Worm (Caenorhabditis elegans) whole organism, young adult: ENCODE measurements around the gene sre-8.

ENCODE experiments used
- B0035.1 ChIP-seq: sonication (generic microtip); optimal IDR thresholded peaks from 2 replicates; lab custom pipeline; 2016; ENCODE audit warnings: missing genetic modification characterization, mild to moderate bottlenecking, missing compliant biosample characterization, missing genotype, missing genetic modification reagents
- D2030.7 ChIP-seq: fragments of 200-800 bp; sonication (Bioruptor generic); IDR thresholded peaks from 2 replicates; pipeline ENCODE4 v1.3.6; 2022; ENCODE audit warnings: missing genetic modification reagents, missing genetic modification characterization, missing compliant biosample characterization
- F49E8.2 ChIP-seq: sonication (generic microtip); optimal IDR thresholded peaks from 3 replicates; lab custom pipeline; 2017; ENCODE audit warnings: missing genetic modification characterization, mild to moderate bottlenecking, missing compliant biosample characterization, antibody characterized with exemption, moderate library complexity; ENCODE audit not compliant: insufficient read depth
- K12H6.12 ChIP-seq: fragments of 200-800 bp; sonication (Bioruptor generic); optimal IDR thresholded peaks from 2 replicates; lab custom pipeline; 2018; ENCODE audit warnings: mild to moderate bottlenecking, missing genetic modification characterization, missing compliant biosample characterization
- Y53F4B.3 ChIP-seq: fragments of 200-800 bp; sonication (Bioruptor generic); IDR thresholded peaks from 2 replicates; pipeline ENCODE4 v1.3.6; 2022; ENCODE audit warnings: missing genetic modification reagents, missing genetic modification characterization, missing compliant biosample characterization
- Y53G8AR.9 ChIP-seq: fragments of 200-800 bp; sonication (Bioruptor generic); conservative IDR thresholded peaks from 2 replicates; pipeline ENCODE4 v1.3.6; 2022; ENCODE audit warnings: missing genetic modification reagents, missing genetic modification characterization, missing compliant biosample characterization
- Y95B8A.8 ChIP-seq: fragments of 200-800 bp; sonication (Bioruptor generic); IDR thresholded peaks from 2 replicates; pipeline ENCODE4 v1.3.6; 2022; ENCODE audit warnings: missing genetic modification reagents, missing genetic modification characterization, missing compliant biosample characterization
- akir-1 ChIP-seq: fragments of 200-800 bp; sonication (Bioruptor generic); optimal IDR thresholded peaks from 2 replicates; lab custom pipeline; 2018; ENCODE audit warnings: mild to moderate bottlenecking, missing genetic modification characterization, moderate library complexity, missing compliant biosample characterization
- aptf-3 ChIP-seq: fragments of 200-800 bp; sonication (Bioruptor generic); IDR thresholded peaks from 2 replicates; pipeline ENCODE4 v1.3.6; 2022; ENCODE audit warnings: missing genetic modification characterization, missing compliant biosample characterization
- atf-7 ChIP-seq: sonication (generic microtip); optimal IDR thresholded peaks from 2 replicates; lab custom pipeline; 2017; ENCODE audit warnings: mild to moderate bottlenecking, missing genetic modification characterization, missing compliant biosample characterization
- attf-3 ChIP-seq: fragments of 200-800 bp; sonication (Bioruptor generic); conservative IDR thresholded peaks from 2 replicates; pipeline ENCODE4 v1.3.6; 2022; ENCODE audit warnings: missing genetic modification reagents, missing genetic modification characterization, missing compliant biosample characterization
- bed-2 ChIP-seq: fragments of 200-800 bp; sonication (Bioruptor generic); IDR thresholded peaks from 2 replicates; pipeline ENCODE4 v1.3.6; 2022; ENCODE audit warnings: missing genetic modification reagents, missing genetic modification characterization, missing compliant biosample characterization
- ccch-3 ChIP-seq: fragments of 200-800 bp; sonication (Bioruptor generic); optimal IDR thresholded peaks from 2 replicates; lab custom pipeline; 2018; ENCODE audit warnings: mild to moderate bottlenecking, missing genetic modification characterization, missing compliant biosample characterization
- cebp-2 ChIP-seq: fragments of 200-800 bp; sonication (Bioruptor generic); IDR thresholded peaks from 2 replicates; pipeline ENCODE4 v1.3.6; 2022; ENCODE audit warnings: missing genetic modification characterization, missing compliant biosample characterization
- ceh-27 ChIP-seq: fragments of 200-800 bp; sonication (Bioruptor generic); optimal IDR thresholded peaks from 2 replicates; lab custom pipeline; 2018; ENCODE audit warnings: mild to moderate bottlenecking, missing genetic modification characterization, moderate library complexity, missing compliant biosample characterization
- ceh-40 ChIP-seq: fragments of 200-800 bp; sonication (Bioruptor generic); IDR thresholded peaks from 2 replicates; pipeline ENCODE4 v1.3.6; 2022; ENCODE audit warnings: missing genetic modification characterization, missing compliant biosample characterization
- ceh-79 ChIP-seq: sonication (generic microtip); optimal IDR thresholded peaks from 2 replicates; lab custom pipeline; 2017; ENCODE audit warnings: mild to moderate bottlenecking, missing genetic modification characterization, missing compliant biosample characterization
- die-1 ChIP-seq: sonication (generic microtip); optimal IDR thresholded peaks from 2 replicates; lab custom pipeline; 2016; ENCODE audit warnings: missing genotype, mild to moderate bottlenecking, missing genetic modification characterization, missing compliant biosample characterization
- dox-1 ChIP-seq: fragments of 200-800 bp; sonication (Bioruptor generic); IDR thresholded peaks from 2 replicates; pipeline ENCODE4 v1.3.6; 2022; ENCODE audit warnings: missing genetic modification reagents, missing genetic modification characterization, missing compliant biosample characterization
- egl-44 ChIP-seq: fragments of 200-800 bp; sonication (Bioruptor generic); IDR thresholded peaks from 2 replicates; pipeline ENCODE4 v1.3.6; 2022; ENCODE audit warnings: missing genetic modification reagents, missing genetic modification characterization, missing compliant biosample characterization
- egrh-3 ChIP-seq: fragments of 200-800 bp; sonication (Bioruptor generic); IDR thresholded peaks from 2 replicates; pipeline ENCODE4 v1.3.6; 2022; ENCODE audit warnings: missing genetic modification reagents, missing genetic modification characterization, missing compliant biosample characterization
- ekl-4 ChIP-seq: fragments of 200-800 bp; sonication (Bioruptor generic); IDR thresholded peaks from 2 replicates; pipeline ENCODE4 v1.3.6; 2022; ENCODE audit warnings: missing genetic modification reagents, missing genetic modification characterization, missing compliant biosample characterization
- gei-17 ChIP-seq: fragments of 200-800 bp; sonication (Bioruptor generic); optimal IDR thresholded peaks from 2 replicates; lab custom pipeline; 2018; ENCODE audit warnings: mild to moderate bottlenecking, missing genetic modification characterization, missing compliant biosample characterization
- hlh-26 ChIP-seq: fragments of 200-800 bp; sonication (Bioruptor generic); conservative IDR thresholded peaks from 2 replicates; pipeline ENCODE4 v1.3.6; 2022; ENCODE audit warnings: missing genetic modification reagents, missing genetic modification characterization, missing compliant biosample characterization
- lag-1 ChIP-seq: fragments of 200-800 bp; sonication (Bioruptor generic); IDR thresholded peaks from 2 replicates; pipeline ENCODE4 v1.3.6; 2022; ENCODE audit warnings: missing genetic modification reagents, missing genetic modification characterization, missing compliant biosample characterization
- lin-26 ChIP-seq: fragments of 200-800 bp; sonication (Bioruptor generic); IDR thresholded peaks from 2 replicates; pipeline ENCODE4 v1.3.6; 2022; ENCODE audit warnings: missing genetic modification reagents, missing genetic modification characterization, missing compliant biosample characterization
- lin-35 ChIP-seq, 3 experiments: fragments of 150-350 bp in 2 of 3; sonication (generic microtip) in 1 of 3; optimal IDR thresholded peaks; 2 replicates each; lab custom pipeline; 2014 to 2018; ENCODE audit warnings: missing biosample characterization in 3 of 3, missing genetic modification characterization in 3 of 3, missing genetic modification reagents in 3 of 3
- madf-3 ChIP-seq: fragments of 200-800 bp; sonication (Bioruptor generic); IDR thresholded peaks from 2 replicates; pipeline ENCODE4 v1.3.6; 2022; ENCODE audit warnings: missing genetic modification reagents, missing genetic modification characterization, missing compliant biosample characterization
- nfyb-1 ChIP-seq: fragments of 200-800 bp; sonication (Bioruptor generic); IDR thresholded peaks from 2 replicates; pipeline ENCODE4 v1.3.6; 2022; ENCODE audit warnings: missing genetic modification reagents, missing genetic modification characterization, missing compliant biosample characterization
- nhr-120 ChIP-seq: fragments of 200-800 bp; sonication (Bioruptor generic); IDR thresholded peaks from 2 replicates; pipeline ENCODE4 v1.3.6; 2022; ENCODE audit warnings: missing genetic modification characterization, missing compliant biosample characterization
- nhr-80 ChIP-seq: sonication (generic microtip); optimal IDR thresholded peaks from 2 replicates; lab custom pipeline; 2016; ENCODE audit warnings: missing genetic modification characterization, missing compliant biosample characterization
- pha-4 ChIP-seq: fragments of 150-350 bp; sonication (generic microtip); optimal IDR thresholded peaks from 2 replicates; lab custom pipeline; 2014; ENCODE audit warnings: missing biosample characterization, missing genetic modification reagents, missing genetic modification characterization
- rec-8 ChIP-seq, 2 experiments: sonication (generic microtip); optimal IDR thresholded peaks; 2 replicates each; lab custom pipeline; 2016; ENCODE audit warnings: mild to moderate bottlenecking in 2 of 2, missing genetic modification characterization in 2 of 2, missing genetic modification reagents in 2 of 2, missing genotype in 2 of 2, missing biosample characterization in 1 of 2, missing compliant biosample characterization in 1 of 2, moderate library complexity in 1 of 2
- snpc-3.4 ChIP-seq: sonication (generic microtip); optimal IDR thresholded peaks from 2 replicates; lab custom pipeline; 2017; ENCODE audit warnings: missing genetic modification characterization, mild to moderate bottlenecking, missing compliant biosample characterization, antibody characterized with exemption, moderate library complexity, missing genotype, missing genetic modification reagents
- sptf-2 ChIP-seq: fragments of 200-800 bp; sonication (Bioruptor generic); optimal IDR thresholded peaks from 2 replicates; lab custom pipeline; 2018; ENCODE audit warnings: mild to moderate bottlenecking, missing genetic modification characterization, missing compliant biosample characterization
- tbp1 ChIP-seq: fragments of 200-800 bp; sonication (Bioruptor generic); optimal IDR thresholded peaks from 2 replicates; lab custom pipeline; 2018; ENCODE audit warnings: mild to moderate bottlenecking, missing genetic modification characterization, missing compliant biosample characterization
- tlf-1 ChIP-seq: fragments of 200-800 bp; sonication (Bioruptor generic); optimal IDR thresholded peaks from 2 replicates; lab custom pipeline; 2018; ENCODE audit warnings: mild to moderate bottlenecking, missing genetic modification characterization, missing compliant biosample characterization
- xnd-1 ChIP-seq: sonication (generic microtip); optimal IDR thresholded peaks from 2 replicates; lab custom pipeline; 2016; ENCODE audit warnings: missing genotype, missing genetic modification reagents, missing genetic modification characterization, missing compliant biosample characterization
- ztf-22 ChIP-seq: fragments of 200-800 bp; sonication (Bioruptor generic); optimal IDR thresholded peaks from 2 replicates; lab custom pipeline; 2018; ENCODE audit warnings: mild to moderate bottlenecking, missing genetic modification characterization, moderate library complexity, missing compliant biosample characterization
- ztf-28 ChIP-seq: fragments of 200-800 bp; sonication (Bioruptor generic); IDR thresholded peaks from 2 replicates; pipeline ENCODE4 v1.3.6; 2022; ENCODE audit warnings: missing genetic modification reagents, missing genetic modification characterization, missing compliant biosample characterization

Gene sre-8

DNA sequence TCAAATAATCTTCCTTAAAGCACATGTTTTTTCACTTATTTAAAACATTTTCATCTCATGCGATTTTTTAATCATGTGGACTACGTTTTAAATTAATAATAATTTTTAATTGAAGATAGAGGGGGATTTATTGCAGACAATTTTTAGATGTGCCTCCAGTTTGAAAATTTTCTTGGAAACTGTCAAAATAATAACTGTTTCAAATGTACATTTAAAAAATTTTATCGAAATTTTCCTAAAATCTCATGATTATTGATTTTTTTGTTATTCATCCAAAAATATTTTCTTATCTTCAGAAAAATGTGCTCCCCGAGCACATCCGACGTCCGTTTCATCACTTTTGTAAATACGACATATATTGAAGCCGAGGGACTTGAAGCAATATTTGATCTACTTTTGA, at the start of gene sre-8:
Gene sre-8, plus strand, starts transcription at position 301 of the 400 bp plus-strand sequence.
- TF ChIP-seq F49E8.2 (tag; lab: Kevin White, UChicago) (no peak), ceh-40 (GFP tag; lab: Robert Waterston, UW) (no peak), ztf-28 (no peak)

DNA sequence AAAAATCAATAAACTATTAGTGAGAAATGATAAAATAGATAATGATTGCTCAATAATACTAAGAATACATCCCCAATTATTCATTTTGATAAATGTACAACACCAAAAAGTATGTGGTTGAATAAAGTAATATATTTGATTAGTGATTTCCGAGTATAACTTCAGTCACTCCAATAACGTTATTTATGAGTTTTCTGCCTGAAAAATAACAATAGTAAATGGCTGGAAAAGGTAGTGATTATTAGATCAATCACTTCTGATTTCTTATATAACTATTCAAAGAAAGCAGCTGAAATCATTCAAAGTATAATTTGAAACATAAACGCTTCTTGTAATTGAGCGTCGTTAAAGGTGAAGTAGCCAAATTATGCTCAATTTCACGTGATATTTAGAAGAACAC, 46.2 kb upstream of the sre-8 start, which contains the start of gene str-230:
Gene str-230, minus strand, starts transcription at position 101 of the 400 bp plus-strand sequence.
- TF ChIP-seq egl-44 (no peak), nhr-120 (no peak), lin-26 (GFP tag; lab: Robert Waterston, UW) (no peak), ceh-27 (GFP tag; lab: Kevin White, UChicago) (no peak), ekl-4 (GFP tag; lab: Robert Waterston, UW) (no peak), ztf-22 (GFP tag; lab: Kevin White, UChicago) (no peak), gei-17 (GFP tag; lab: Kevin White, UChicago) (no peak)

DNA sequence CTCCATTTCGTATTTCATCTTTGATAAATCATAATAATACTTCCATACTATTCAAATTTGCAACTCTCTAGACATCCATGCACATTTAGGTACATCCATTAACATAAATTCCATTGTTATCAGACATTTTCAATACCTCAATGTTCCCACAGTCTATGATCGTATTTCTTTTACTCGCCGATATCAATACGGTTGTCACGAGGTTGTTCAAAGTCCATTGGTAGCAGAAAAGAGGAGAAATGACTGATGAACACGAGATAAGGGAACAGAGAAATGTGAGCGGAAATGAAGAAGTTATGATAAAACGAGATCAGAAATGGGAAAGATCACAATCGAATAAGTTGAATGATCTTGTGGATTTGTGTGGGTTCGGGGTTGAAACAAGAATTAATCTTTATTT, 44.1 kb upstream of the sre-8 start:
- TF ChIP-seq lin-35 (GFP tag; optimal IDR thresholded peaks at IDR 0.05; lab: Kevin White, UChicago) (no peak), Y53G8AR.9 (GFP tag; lab: Robert Waterston, UW) (no peak), egl-44 (0 out of 2 replicates have a peak, but pooled peaks have one; percentile 43), rec-8 (tag; optimal IDR thresholded peaks at IDR 0.05; lab: Kevin White, UChicago) (no peak), egrh-3 (GFP tag; lab: Robert Waterston, UW) (no peak), hlh-26 (GFP tag; lab: Robert Waterston, UW) (no peak), K12H6.12 (tag; lab: Kevin White, UChicago) (no peak), F49E8.2 (tag; lab: Kevin White, UChicago) (no peak), nhr-80 (tag; lab: Kevin White, UChicago) (peak; percentile 50), ztf-28 (no peak), ekl-4 (GFP tag; lab: Robert Waterston, UW) (no peak)

DNA sequence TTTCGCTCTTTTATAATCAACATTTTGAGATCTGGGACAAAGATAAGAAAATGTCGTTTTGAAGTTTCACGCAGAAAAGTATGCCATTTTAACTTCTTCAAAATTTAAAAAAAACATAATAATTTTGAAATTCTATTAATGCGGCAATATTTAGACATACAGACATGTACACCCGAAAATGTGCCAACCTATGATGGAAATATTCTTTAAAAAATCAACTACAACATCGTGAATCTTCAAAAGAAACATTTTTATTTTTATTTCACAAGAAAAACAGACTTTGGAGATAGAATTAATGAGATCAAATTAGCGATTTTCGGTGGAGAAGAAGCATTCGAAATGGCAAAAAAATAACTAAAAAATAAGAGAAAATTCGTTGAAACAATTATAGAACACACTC, 41.8 kb upstream of the sre-8 start, which contains the start of gene T16A9.5:
Gene T16A9.5, minus strand, starts transcription at position 101 of the 400 bp plus-strand sequence.
- TF ChIP-seq sptf-2 (no peak), Y95B8A.8 (GFP tag; lab: Robert Waterston, UW) (no peak), atf-7 (tag; lab: Kevin White, UChicago) (no peak)

DNA sequence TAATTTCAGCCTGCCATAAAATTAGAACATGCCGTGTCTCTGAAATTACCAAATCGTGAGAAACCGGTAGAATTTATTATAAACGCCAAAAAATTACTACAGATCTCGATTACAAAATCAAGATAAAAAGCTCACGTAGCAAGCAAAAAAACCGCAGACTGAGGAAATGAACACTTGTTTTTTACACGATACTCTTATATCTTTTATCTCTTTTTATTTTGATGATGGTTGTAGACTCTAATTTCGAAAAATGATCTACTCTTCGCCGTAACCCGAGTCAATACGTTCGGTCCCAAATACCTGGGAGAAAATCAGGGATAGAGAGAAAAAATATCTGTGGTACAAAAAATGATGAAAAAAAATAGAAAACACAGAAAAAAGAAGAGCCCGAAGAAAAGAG, 33.8 kb upstream of the sre-8 start:
- TF ChIP-seq nfyb-1 (GFP tag; lab: Robert Waterston, UW), result no peak
- TF ChIP-seq aptf-3, result no peak
- no peak for TF ChIP-seq die-1
- no peak for TF ChIP-seq ceh-27 (GFP tag; lab: Kevin White, UChicago)
- TF ChIP-seq ccch-3 (GFP tag; lab: Kevin White, UChicago), result no peak
- TF ChIP-seq madf-3 (GFP tag; lab: Robert Waterston, UW), result no peak
- TF ChIP-seq pha-4, result no peak
- no peak for TF ChIP-seq dox-1 (GFP tag; lab: Robert Waterston, UW)
- TF ChIP-seq attf-3 (GFP tag; lab: Robert Waterston, UW), result no peak
- no peak for TF ChIP-seq Y53F4B.3 (GFP tag; lab: Robert Waterston, UW)

DNA sequence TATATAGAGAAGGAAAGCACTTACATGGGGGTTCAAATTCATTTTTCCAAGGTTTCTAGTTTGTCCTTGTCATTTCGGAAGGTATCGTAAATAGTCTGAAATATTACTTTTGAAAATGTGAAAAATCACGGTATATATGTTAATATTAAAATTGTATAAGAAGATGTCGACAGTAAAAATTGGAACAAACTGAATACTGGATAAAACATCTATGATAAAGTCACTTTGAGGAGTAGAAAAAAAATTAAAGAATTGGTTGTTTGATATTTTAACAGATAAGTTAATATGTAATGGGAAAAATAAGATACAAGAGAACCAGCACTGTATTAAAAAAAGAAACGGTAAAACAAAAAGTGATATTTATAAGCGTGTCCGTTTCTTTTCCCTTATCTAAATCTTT, 30.5 kb upstream of the sre-8 start, which contains the start of gene nep-21:
Gene nep-21, minus strand, starts transcription at position 101 of the 400 bp plus-strand sequence.
- TF ChIP-seq B0035.1, result no peak
- no peak for TF ChIP-seq xnd-1 (tag; lab: Kevin White, UChicago)
- no peak for TF ChIP-seq tlf-1
- TF ChIP-seq cebp-2 (GFP tag; lab: Robert Waterston, UW), result no peak
- TF ChIP-seq akir-1 (GFP tag; lab: Kevin White, UChicago), result no peak
- TF ChIP-seq bed-2 (GFP tag; lab: Robert Waterston, UW), result no peak
- TF ChIP-seq D2030.7 (GFP tag; lab: Robert Waterston, UW), result no peak
- TF ChIP-seq snpc-3.4 (tag; lab: Kevin White, UChicago), result no peak
- no peak for TF ChIP-seq tbp1 (GFP tag; lab: Kevin White, UChicago)
- TF ChIP-seq ceh-79, result no peak
- TF ChIP-seq lag-1 (GFP tag; lab: Robert Waterston, UW), result no peak
